Worm (Caenorhabditis elegans) whole organism, L2 larva: ENCODE results near the gene F07A11.5.

Experiments
- C34F6.9 ChIP-seq: fragments of 150-350 bp; optimal IDR thresholded peaks from 2 replicates; lab custom pipeline; 2014; ENCODE audit warnings: missing biosample characterization, missing genetic modification characterization
- F13H6.1 ChIP-seq: sonication (generic microtip); optimal IDR thresholded peaks from 2 replicates; lab custom pipeline; 2016; ENCODE audit warnings: missing genetic modification characterization, missing compliant biosample characterization
- R02D3.7 ChIP-seq: fragments of 150-350 bp; optimal IDR thresholded peaks from 2 replicates; lab custom pipeline; 2014; ENCODE audit warnings: missing biosample characterization, missing genetic modification characterization
- Y55F3AM.14 ChIP-seq: fragments of 200-800 bp; sonication (Bioruptor generic); optimal IDR thresholded peaks from 2 replicates; lab custom pipeline; 2018; ENCODE audit warnings: mild to moderate bottlenecking, missing genetic modification characterization, missing compliant biosample characterization
- ZK546.5 ChIP-seq: sonication (generic microtip); optimal IDR thresholded peaks from 2 replicates; lab custom pipeline; 2017; ENCODE audit warnings: missing biosample characterization, missing genetic modification characterization
- alr-1 ChIP-seq: fragments of 150-350 bp; optimal IDR thresholded peaks from 2 replicates; lab custom pipeline; 2014; ENCODE audit warnings: missing biosample characterization, missing genetic modification characterization
- aly-2 ChIP-seq: fragments of 150-350 bp; optimal IDR thresholded peaks from 2 replicates; lab custom pipeline; 2014; ENCODE audit warnings: missing biosample characterization, missing genetic modification characterization
- ama-1 ChIP-seq: fragments of 150-350 bp; optimal IDR thresholded peaks from 2 replicates; lab custom pipeline; 2018; ENCODE audit warnings: inconsistent platforms
- blmp-1 ChIP-seq: sonication (generic microtip); optimal IDR thresholded peaks from 2 replicates; lab custom pipeline; 2017; ENCODE audit warnings: missing genetic modification characterization, mild to moderate bottlenecking, missing compliant biosample characterization, antibody characterized with exemption, moderate library complexity; ENCODE audit not compliant: insufficient read depth
- ceh-16 ChIP-seq: fragments of 150-350 bp; optimal IDR thresholded peaks from 2 replicates; lab custom pipeline; 2014; ENCODE audit warnings: missing biosample characterization, missing genetic modification characterization
- ceh-82 ChIP-seq: fragments of 150-350 bp; optimal IDR thresholded peaks from 2 replicates; lab custom pipeline; 2014; ENCODE audit warnings: missing biosample characterization, missing genetic modification characterization
- crh-2 ChIP-seq: sonication (generic microtip); optimal IDR thresholded peaks from 2 replicates; lab custom pipeline; 2017; ENCODE audit warnings: missing biosample characterization, missing genetic modification characterization
- egl-27 ChIP-seq: sonication (generic microtip); optimal IDR thresholded peaks from 3 replicates; lab custom pipeline; 2017; ENCODE audit warnings: missing biosample characterization, missing genetic modification reagents, missing genetic modification characterization
- elt-1 ChIP-seq: fragments of 150-350 bp; optimal IDR thresholded peaks from 2 replicates; lab custom pipeline; 2014; ENCODE audit warnings: missing biosample characterization, missing genetic modification characterization
- elt-3 ChIP-seq: sonication (generic microtip); optimal IDR thresholded peaks from 2 replicates; lab custom pipeline; 2017; ENCODE audit warnings: missing biosample characterization, missing genetic modification characterization
- fos-1 ChIP-seq: fragments of 150-350 bp; optimal IDR thresholded peaks from 2 replicates; lab custom pipeline; 2014; ENCODE audit warnings: missing biosample characterization, missing genetic modification characterization
- gmeb-1 ChIP-seq: fragments of 150-350 bp; optimal IDR thresholded peaks from 2 replicates; lab custom pipeline; 2014; ENCODE audit warnings: missing biosample characterization, missing genetic modification characterization
- lin-13 ChIP-seq: fragments of 150-350 bp; optimal IDR thresholded peaks from 2 replicates; lab custom pipeline; 2014; ENCODE audit warnings: missing biosample characterization, missing genetic modification reagents, missing genetic modification characterization
- lin-39 ChIP-seq: fragments of 150-350 bp; optimal IDR thresholded peaks from 2 replicates; lab custom pipeline; 2014; ENCODE audit warnings: missing biosample characterization, missing genetic modification reagents, missing genetic modification characterization
- lsy-2 ChIP-seq, 2 experiments: fragments of 150-350 bp in 1 of 2; sonication (generic microtip) in 1 of 2; optimal IDR thresholded peaks; 2 replicates each; lab custom pipeline; 2014 to 2017; ENCODE audit warnings: missing biosample characterization in 2 of 2, missing genetic modification characterization in 2 of 2
- mab-5 ChIP-seq: fragments of 150-350 bp; optimal IDR thresholded peaks from 2 replicates; lab custom pipeline; 2014; ENCODE audit warnings: missing biosample characterization, missing genetic modification characterization
- mbf-1 ChIP-seq: sonication (generic microtip); optimal IDR thresholded peaks from 2 replicates; lab custom pipeline; 2017; ENCODE audit warnings: missing biosample characterization, missing genetic modification characterization
- mdl-1 ChIP-seq, 2 experiments: fragments of 150-350 bp in 1 of 2; sonication (generic microtip) in 1 of 2; optimal IDR thresholded peaks; 2 replicates each; lab custom pipeline; 2017; ENCODE audit warnings: missing biosample characterization in 2 of 2, missing genetic modification characterization in 2 of 2
- nhr-10 ChIP-seq: sonication (generic microtip); optimal IDR thresholded peaks from 2 replicates; lab custom pipeline; 2017; ENCODE audit warnings: missing biosample characterization, missing genetic modification characterization
- nhr-11 ChIP-seq: fragments of 150-350 bp; optimal IDR thresholded peaks from 2 replicates; lab custom pipeline; 2014; ENCODE audit warnings: missing biosample characterization, missing genetic modification characterization
- nhr-129 ChIP-seq: fragments of 150-350 bp; optimal IDR thresholded peaks from 2 replicates; lab custom pipeline; 2014; ENCODE audit warnings: missing biosample characterization, missing genetic modification characterization
- nhr-23 ChIP-seq: fragments of 150-350 bp; optimal IDR thresholded peaks from 2 replicates; lab custom pipeline; 2014; ENCODE audit warnings: missing biosample characterization, missing genetic modification reagents, missing genetic modification characterization
- nhr-237 ChIP-seq: fragments of 150-350 bp; optimal IDR thresholded peaks from 2 replicates; lab custom pipeline; 2014; ENCODE audit warnings: missing biosample characterization, missing genetic modification characterization
- nhr-25 ChIP-seq: fragments of 150-350 bp; sonication (generic microtip); optimal IDR thresholded peaks from 3 replicates; lab custom pipeline; 2014; ENCODE audit warnings: missing biosample characterization, missing genetic modification characterization
- nhr-6 ChIP-seq: fragments of 150-350 bp; optimal IDR thresholded peaks from 2 replicates; lab custom pipeline; 2014; ENCODE audit warnings: missing biosample characterization, missing genetic modification characterization
- nhr-77 ChIP-seq: fragments of 150-350 bp; optimal IDR thresholded peaks from 2 replicates; lab custom pipeline; 2014; ENCODE audit warnings: missing biosample characterization, missing genetic modification characterization
- peb-1 ChIP-seq: fragments of 150-350 bp; optimal IDR thresholded peaks from 2 replicates; lab custom pipeline; 2014; ENCODE audit warnings: missing biosample characterization, missing genetic modification characterization
- sem-4 ChIP-seq: fragments of 150-350 bp; optimal IDR thresholded peaks from 2 replicates; lab custom pipeline; 2014; ENCODE audit warnings: missing biosample characterization, missing genetic modification reagents, missing genetic modification characterization
- skn-1 ChIP-seq: sonication (generic microtip); optimal IDR thresholded peaks from 2 replicates; lab custom pipeline; 2017; ENCODE audit warnings: missing biosample characterization, missing genetic modification characterization
- sma-3 ChIP-seq: sonication (generic microtip); optimal IDR thresholded peaks from 2 replicates; lab custom pipeline; 2016; ENCODE audit warnings: missing genetic modification reagents, missing genetic modification characterization, missing compliant biosample characterization
- sma-9 ChIP-seq, 2 experiments: fragments of 150-350 bp in 1 of 2; sonication (generic microtip) in 1 of 2; optimal IDR thresholded peaks; 2 replicates each; lab custom pipeline; 2014 to 2016; ENCODE audit warnings: missing genetic modification characterization in 2 of 2, mild to moderate bottlenecking in 1 of 2, missing biosample characterization in 1 of 2, missing compliant biosample characterization in 1 of 2, missing genetic modification reagents in 1 of 2, moderate library complexity in 1 of 2
- snpc-4 ChIP-seq: fragments of 150-350 bp; optimal IDR thresholded peaks from 2 replicates; lab custom pipeline; 2014; ENCODE audit warnings: missing biosample characterization, missing genetic modification characterization
- unc-39 ChIP-seq: fragments of 150-350 bp; optimal IDR thresholded peaks from 2 replicates; lab custom pipeline; 2014; ENCODE audit warnings: missing biosample characterization, missing genetic modification characterization
- unc-55 ChIP-seq: fragments of 150-350 bp; sonication (generic microtip); optimal IDR thresholded peaks from 3 replicates; lab custom pipeline; 2014; ENCODE audit warnings: missing biosample characterization, missing genetic modification reagents, missing genetic modification characterization
- zag-1 ChIP-seq: fragments of 150-350 bp; optimal IDR thresholded peaks from 2 replicates; lab custom pipeline; 2014; ENCODE audit warnings: missing biosample characterization, missing genetic modification characterization
- ztf-11 ChIP-seq: sonication (generic microtip); optimal IDR thresholded peaks from 2 replicates; lab custom pipeline; 2017; ENCODE audit warnings: missing biosample characterization, missing genetic modification characterization

F07A11.5 gene

ce11 chrII:11646874-11647273 is 34.8 kb downstream of the F07A11.5 start:
- TF ChIP-seq fos-1 (tag; lab: Kevin White, UChicago) (peak; percentile 79), elt-1 (no peak), nhr-129 (tag; lab: Kevin White, UChicago) (no peak), elt-3 (tag; lab: Kevin White, UChicago) (no peak), ZK546.5 (tag; lab: Kevin White, UChicago) (no peak)

ce11 chrII:11649239-11649638 is 37.1 kb downstream of the F07A11.5 start:
- TF ChIP-seq gmeb-1 (tag; lab: Kevin White, UChicago) (no peak), egl-27 (tag; lab: Kevin White, UChicago) (no peak), alr-1 (tag; lab: Kevin White, UChicago) (no peak), R02D3.7 (tag; lab: Kevin White, UChicago) (no peak), C34F6.9 (tag; lab: Kevin White, UChicago) (no peak), ama-1 (no peak), sma-9 (GFP tag; optimal IDR thresholded peaks at IDR 0.05; lab: Kevin White, UChicago) (no peak), sma-9 (tag; optimal IDR thresholded peaks at IDR 0.05; lab: Kevin White, UChicago) (no peak), ceh-82 (no peak), elt-3 (tag; lab: Kevin White, UChicago) (no peak), unc-55 (GFP tag; lab: Kevin White, UChicago) (no peak), peb-1 (tag; lab: Kevin White, UChicago) (no peak), nhr-23 (tag; lab: Kevin White, UChicago) (no peak), nhr-77 (tag; lab: Kevin White, UChicago) (no peak), nhr-25 (no peak), aly-2 (tag; lab: Kevin White, UChicago) (no peak), Y55F3AM.14 (GFP tag; lab: Kevin White, UChicago) (no peak), lsy-2 (tag; optimal IDR thresholded peaks at IDR 0.05; lab: Kevin White, UChicago) (no peak), sem-4 (tag; lab: Kevin White, UChicago) (no peak), ztf-11 (tag; lab: Kevin White, UChicago) (no peak)

ce11 chrII:11650975-11651588 is 39.0 kb downstream of the F07A11.5 start, which contains the start of gene coa-7:
Gene coa-7 (minus strand): TSS chrII:11651148.
- TF ChIP-seq fos-1 (tag; lab: Kevin White, UChicago) = no peak
- TF ChIP-seq nhr-25 = no peak
- no peak for TF ChIP-seq ztf-11 (tag; lab: Kevin White, UChicago)
- TF ChIP-seq sma-3 (GFP tag; lab: Kevin White, UChicago) = no peak
- TF ChIP-seq nhr-6 = no peak
- TF ChIP-seq crh-2 (tag; lab: Kevin White, UChicago) = no peak
- TF ChIP-seq mdl-1 (tag; optimal IDR thresholded peaks at IDR 0.05; lab: Kevin White, UChicago) = no peak

ce11 chrII:11652125-11652524 is 40.0 kb downstream of the F07A11.5 start:
- TF ChIP-seq crh-2 (tag; lab: Kevin White, UChicago) (no peak), zag-1 (tag; lab: Kevin White, UChicago) (no peak), C34F6.9 (tag; lab: Kevin White, UChicago) (no peak), mbf-1 (tag; lab: Kevin White, UChicago) (no peak), ZK546.5 (tag; lab: Kevin White, UChicago) (no peak), ama-1 (no peak), F13H6.1 (tag; lab: Kevin White, UChicago) (no peak), nhr-10 (tag; lab: Kevin White, UChicago) (no peak), peb-1 (tag; lab: Kevin White, UChicago) (no peak), ceh-16 (tag; lab: Kevin White, UChicago) (no peak), nhr-23 (tag; lab: Kevin White, UChicago) (no peak), sma-3 (GFP tag; lab: Kevin White, UChicago) (no peak), sma-9 (GFP tag; optimal IDR thresholded peaks at IDR 0.05; lab: Kevin White, UChicago) (no peak), sma-9 (tag; optimal IDR thresholded peaks at IDR 0.05; lab: Kevin White, UChicago) (no peak), ztf-11 (tag; lab: Kevin White, UChicago) (no peak), nhr-6 (no peak), sem-4 (tag; lab: Kevin White, UChicago) (no peak), nhr-25 (no peak), mdl-1 (tag; optimal IDR thresholded peaks at IDR 0.05; lab: Kevin White, UChicago) (no peak)

ce11 chrII:11652679-11653174 is 40.6 kb downstream of the F07A11.5 start, which contains the start of the genes rad-23 and rpn-12:
Gene rad-23 (minus strand): TSS chrII:11652729.
Gene rpn-12 (plus strand): TSS chrII:11653124.
- TF ChIP-seq mbf-1 (tag; lab: Kevin White, UChicago) (no peak), lin-13 (GFP tag; lab: Kevin White, UChicago) (peak; percentile 45), nhr-11 (tag; lab: Kevin White, UChicago) (no peak), unc-39 (tag; lab: Kevin White, UChicago) (no peak), peb-1 (tag; lab: Kevin White, UChicago) (no peak), skn-1 (tag; lab: Kevin White, UChicago) (peak; percentile 99), snpc-4 (tag; lab: Kevin White, UChicago) (no peak), sma-9 (GFP tag; optimal IDR thresholded peaks at IDR 0.05; lab: Kevin White, UChicago) (peak; percentile 45), sma-9 (tag; optimal IDR thresholded peaks at IDR 0.05; lab: Kevin White, UChicago) (no peak), nhr-77 (tag; lab: Kevin White, UChicago) (no peak), Y55F3AM.14 (GFP tag; lab: Kevin White, UChicago) (no peak), nhr-237 (no peak), ZK546.5 (tag; lab: Kevin White, UChicago) (no peak), aly-2 (tag; lab: Kevin White, UChicago) (no peak), sma-3 (GFP tag; lab: Kevin White, UChicago) (peak; percentile 39), blmp-1 (tag; lab: Kevin White, UChicago) (peak; percentile 5), crh-2 (tag; lab: Kevin White, UChicago) (peak; percentile 67), C34F6.9 (tag; lab: Kevin White, UChicago) (peak; percentile 86), mab-5 (peak; percentile 60), lin-39 (tag; lab: Kevin White, UChicago) (no peak), ama-1 (no peak)
